Worm (Caenorhabditis elegans): ENCODE data around the gene lin-39.

DNA sequence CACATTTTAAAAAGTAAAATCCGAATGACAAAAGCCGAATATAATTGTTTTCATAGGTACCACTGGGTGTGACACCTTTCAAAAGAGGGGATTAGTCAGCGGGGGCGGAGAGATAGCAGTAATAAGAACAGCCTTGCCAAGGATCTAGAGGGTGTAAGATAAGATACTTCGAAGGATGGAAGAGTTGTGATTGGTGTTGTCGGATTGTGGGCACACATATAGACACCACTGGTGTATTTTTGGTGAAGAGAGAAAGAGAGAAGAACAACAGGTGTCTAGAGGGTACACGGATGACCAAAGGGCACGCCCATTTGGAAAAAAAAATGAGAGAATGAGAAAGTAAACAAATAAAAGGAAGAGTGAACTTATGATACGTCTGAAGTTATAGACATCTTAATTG is 8.8 kb upstream of the lin-39 start:
- no peak for TF ChIP-seq ceh-16 (tag; optimal IDR thresholded peaks at IDR 0.05)
- TF ChIP-seq nhr-237 (tag; optimal IDR thresholded peaks at IDR 0.05), result no peak
- TF ChIP-seq unc-39 (tag; optimal IDR thresholded peaks at IDR 0.05), result no peak
- TF ChIP-seq skn-1 (tag; optimal IDR thresholded peaks at IDR 0.05), result no peak
- no peak for TF ChIP-seq aly-2 (tag; optimal IDR thresholded peaks at IDR 0.05)
- TF ChIP-seq ama-1 (optimal IDR thresholded peaks at IDR 0.05), result no peak
- no peak for TF ChIP-seq tbx-2 (tag; optimal IDR thresholded peaks at IDR 0.05)
- TF ChIP-seq nhr-12 (tag; optimal IDR thresholded peaks at IDR 0.05), result no peak
- no peak for TF ChIP-seq R02D3.7 (tag; optimal IDR thresholded peaks at IDR 0.05)
- no peak for TF ChIP-seq lin-39 (tag; optimal IDR thresholded peaks at IDR 0.05)
- no peak for TF ChIP-seq ztf-11 (tag; optimal IDR thresholded peaks at IDR 0.05)
- TF ChIP-seq jun-1 (tag; optimal IDR thresholded peaks at IDR 0.05), result no peak
